Worm (Caenorhabditis elegans): ENCODE results near the gene sri-73.

- no peak for TF ChIP-seq pqm-1 (tag; optimal IDR thresholded peaks at IDR 0.05)
- TF ChIP-seq ZK546.5 (tag; optimal IDR thresholded peaks at IDR 0.05) = no peak
These were observed 33.9 kb upstream of the sri-73 start for ce11 chrV:599783-600182.

Data from whole organism, L4 larva.